Fruit fly (Drosophila melanogaster) whole organism, prepupa: ENCODE results near the gene RhoU.

Source experiments
- CG31627 ChIP-seq: fragments of 200-800 bp; sonication (Bioruptor generic); optimal IDR thresholded peaks from 3 replicates; lab custom pipeline; 2016; ENCODE audit warnings: missing biosample characterization, missing genetic modification characterization
- CG32006 ChIP-seq: fragments of 200-800 bp; sonication (Bioruptor generic); optimal IDR thresholded peaks from 3 replicates; lab custom pipeline; 2017; ENCODE audit warnings: missing biosample characterization, mild to moderate bottlenecking, missing genetic modification characterization
- CG6854 ChIP-seq: fragments of 200-800 bp; sonication (Bioruptor generic); optimal IDR thresholded peaks from 2 replicates; lab custom pipeline; 2017; ENCODE audit warnings: missing biosample characterization, mild to moderate bottlenecking, missing genetic modification characterization
- Gug ChIP-seq: fragments of 200-800 bp; sonication (Bioruptor generic); IDR thresholded peaks from 2 replicates; pipeline ENCODE4 v1.3.6; 2022; ENCODE audit warnings: missing biosample characterization, missing genetic modification characterization
- Hr39 ChIP-seq: fragments of 200-800 bp; sonication (Bioruptor generic); optimal IDR thresholded peaks from 2 replicates; lab custom pipeline; 2016; ENCODE audit warnings: missing biosample characterization, missing genetic modification characterization
- Hr4 ChIP-seq: fragments of 200-800 bp; sonication (Bioruptor generic); optimal IDR thresholded peaks from 3 replicates; lab custom pipeline; 2016; ENCODE audit warnings: missing biosample characterization, missing genetic modification characterization
- Met ChIP-seq: fragments of 200-800 bp; sonication (Bioruptor generic); optimal IDR thresholded peaks from 3 replicates; lab custom pipeline; 2016; ENCODE audit warnings: missing biosample characterization, missing genetic modification characterization
- eg ChIP-seq: fragments of 200-800 bp; sonication (Bioruptor generic); IDR thresholded peaks from 3 replicates; pipeline ENCODE4 v1.3.6; 2022; ENCODE audit warnings: missing biosample characterization, missing genetic modification characterization
- fkh ChIP-seq: fragments of 200-800 bp; sonication (Bioruptor generic); optimal IDR thresholded peaks from 3 replicates; lab custom pipeline; 2017; ENCODE audit warnings: missing biosample characterization, mild to moderate bottlenecking, missing genetic modification characterization, moderate library complexity
- net ChIP-seq: fragments of 200-800 bp; sonication (Bioruptor generic); optimal IDR thresholded peaks from 3 replicates; lab custom pipeline; 2016; ENCODE audit warnings: missing biosample characterization, missing genetic modification characterization

DNA sequence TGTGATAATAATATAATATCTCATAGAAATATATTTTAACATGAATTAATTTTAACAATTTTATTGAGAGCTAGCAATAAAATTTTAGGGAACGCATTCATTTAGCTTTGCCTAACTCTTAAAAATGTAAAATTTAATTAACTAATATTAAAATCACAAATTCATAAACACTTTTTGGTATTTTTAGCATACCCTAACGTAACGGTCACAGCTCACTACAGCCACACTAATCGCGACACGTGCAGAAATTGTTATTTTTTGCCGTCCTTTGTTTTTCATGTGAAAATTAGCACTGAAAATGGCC is 3.4 kb upstream of the RhoU start, which contains the start of gene CG2972:
- TF ChIP-seq Gug (no peak), CG6854 (GFP tag; lab: Kevin White, UChicago) (no peak), Hr39 (no peak), Hr4 (GFP tag; lab: Kevin White, UChicago) (no peak), CG32006 (no peak), fkh (GFP tag; lab: Kevin White, UChicago) (no peak), Met (GFP tag; lab: Kevin White, UChicago) (no peak), CG31627 (GFP tag; lab: Kevin White, UChicago) (no peak), net (GFP tag; lab: Kevin White, UChicago) (no peak), eg (no peak)
